Worm (Caenorhabditis elegans) whole organism, late embryonic: ENCODE measurements around the gene slcr-46.3.

ENCODE experiments used
- C08G9.2 ChIP-seq: sonication (generic microtip); optimal IDR thresholded peaks from 2 replicates; lab custom pipeline; 2016; ENCODE audit warnings: mild to moderate bottlenecking, missing genetic modification characterization, moderate library complexity, missing compliant biosample characterization
- F13H6.1 ChIP-seq: sonication (generic microtip); optimal IDR thresholded peaks from 2 replicates; lab custom pipeline; 2016; ENCODE audit warnings: missing genetic modification characterization, missing compliant biosample characterization
- K02D7.2 ChIP-seq: sonication (generic microtip); optimal IDR thresholded peaks from 2 replicates; lab custom pipeline; 2017; ENCODE audit warnings: mild to moderate bottlenecking, missing genetic modification characterization, missing compliant biosample characterization
- K09A11.1 ChIP-seq: sonication (generic microtip); optimal IDR thresholded peaks from 2 replicates; lab custom pipeline; 2017; ENCODE audit warnings: antibody characterized with exemption, mild to moderate bottlenecking, missing genetic modification characterization, missing compliant biosample characterization; ENCODE audit not compliant: insufficient read depth
- T23F11.4 ChIP-seq: fragments of 200-800 bp; sonication (Bioruptor generic); optimal IDR thresholded peaks from 2 replicates; lab custom pipeline; 2018; ENCODE audit warnings: mild to moderate bottlenecking, missing genetic modification characterization, missing compliant biosample characterization
- ama-1 ChIP-seq: fragments of 150-350 bp; optimal IDR thresholded peaks from 2 replicates; lab custom pipeline; 2014
- ceh-14 ChIP-seq: sonication (generic microtip); optimal IDR thresholded peaks from 2 replicates; lab custom pipeline; 2016; ENCODE audit warnings: missing genotype, missing genetic modification characterization, missing compliant biosample characterization
- ceh-18 ChIP-seq: sonication (generic microtip); optimal IDR thresholded peaks from 2 replicates; lab custom pipeline; 2016; ENCODE audit warnings: missing genetic modification characterization, missing compliant biosample characterization
- ceh-19 ChIP-seq: fragments of 200-800 bp; sonication (Bioruptor generic); optimal IDR thresholded peaks from 2 replicates; lab custom pipeline; 2018; ENCODE audit warnings: mild to moderate bottlenecking, missing genetic modification characterization, missing compliant biosample characterization
- ceh-22 ChIP-seq: sonication (generic microtip); optimal IDR thresholded peaks from 2 replicates; lab custom pipeline; 2017; ENCODE audit warnings: missing biosample characterization, missing genetic modification characterization
- ceh-30 ChIP-seq: fragments of 150-350 bp; optimal IDR thresholded peaks from 2 replicates; lab custom pipeline; 2014; ENCODE audit warnings: missing biosample characterization, missing genetic modification characterization
- ceh-45 ChIP-seq: fragments of 200-800 bp; sonication (Bioruptor generic); IDR thresholded peaks from 2 replicates; pipeline ENCODE4 v1.3.6; 2022; ENCODE audit warnings: missing genetic modification reagents, missing genetic modification characterization, missing compliant biosample characterization
- ceh-48 ChIP-seq: sonication (generic microtip); optimal IDR thresholded peaks from 2 replicates; lab custom pipeline; 2016; ENCODE audit warnings: missing genetic modification characterization, inconsistent platforms, missing compliant biosample characterization
- dve-1 ChIP-seq: sonication (generic microtip); optimal IDR thresholded peaks from 2 replicates; lab custom pipeline; 2017; ENCODE audit warnings: antibody characterized with exemption, mild to moderate bottlenecking, missing genetic modification characterization, missing compliant biosample characterization
- elt-2 ChIP-seq: sonication (generic microtip); optimal IDR thresholded peaks from 2 replicates; lab custom pipeline; 2016; ENCODE audit warnings: missing genetic modification reagents, missing genetic modification characterization, missing compliant biosample characterization
- ets-4 ChIP-seq: sonication (generic microtip); optimal IDR thresholded peaks from 2 replicates; lab custom pipeline; 2016; ENCODE audit warnings: missing genetic modification characterization, missing compliant biosample characterization
- fkh-10 ChIP-seq: fragments of 150-350 bp; optimal IDR thresholded peaks from 2 replicates; lab custom pipeline; 2014; ENCODE audit warnings: missing biosample characterization, missing genetic modification reagents, missing genetic modification characterization
- fkh-6 ChIP-seq: sonication (generic microtip); optimal IDR thresholded peaks from 2 replicates; lab custom pipeline; 2016; ENCODE audit warnings: missing genetic modification characterization, missing compliant biosample characterization
- gmeb-2 ChIP-seq: sonication (generic microtip); optimal IDR thresholded peaks from 2 replicates; lab custom pipeline; 2016; ENCODE audit warnings: missing genetic modification characterization, inconsistent platforms, missing compliant biosample characterization
- hlh-6 ChIP-seq: sonication (generic microtip); optimal IDR thresholded peaks from 2 replicates; lab custom pipeline; 2016; ENCODE audit warnings: missing genotype, missing genetic modification characterization, missing compliant biosample characterization
- lim-6 ChIP-seq: sonication (generic microtip); optimal IDR thresholded peaks from 2 replicates; lab custom pipeline; 2016; ENCODE audit warnings: missing genetic modification characterization, missing compliant biosample characterization
- lin-11 ChIP-seq: fragments of 200-800 bp; sonication (Bioruptor generic); optimal IDR thresholded peaks from 2 replicates; lab custom pipeline; 2018; ENCODE audit warnings: mild to moderate bottlenecking, missing genetic modification characterization, missing compliant biosample characterization
- madf-2 ChIP-seq: sonication (generic microtip); optimal IDR thresholded peaks from 2 replicates; lab custom pipeline; 2017; ENCODE audit warnings: missing genetic modification characterization, missing compliant biosample characterization
- mec-3 ChIP-seq: sonication (generic microtip); optimal IDR thresholded peaks from 2 replicates; lab custom pipeline; 2016; ENCODE audit warnings: borderline replicate concordance, missing genetic modification characterization, missing compliant biosample characterization
- nfya-1 ChIP-seq: sonication (generic microtip); optimal IDR thresholded peaks from 2 replicates; lab custom pipeline; 2017; ENCODE audit warnings: missing genetic modification characterization, mild to moderate bottlenecking, missing compliant biosample characterization, antibody characterized with exemption, moderate library complexity
- nhr-232 ChIP-seq: sonication (generic microtip); optimal IDR thresholded peaks from 2 replicates; lab custom pipeline; 2016; ENCODE audit warnings: missing genetic modification characterization, missing compliant biosample characterization
- odd-2 ChIP-seq: sonication (generic microtip); optimal IDR thresholded peaks from 2 replicates; lab custom pipeline; 2017; ENCODE audit warnings: antibody characterized with exemption, mild to moderate bottlenecking, missing genetic modification characterization, missing compliant biosample characterization
- pag-3 ChIP-seq: sonication (generic microtip); optimal IDR thresholded peaks from 2 replicates; lab custom pipeline; 2016; ENCODE audit warnings: missing compliant biosample characterization, missing genetic modification characterization, borderline replicate concordance
- pat-9 ChIP-seq: fragments of 200-800 bp; sonication (Bioruptor generic); optimal IDR thresholded peaks from 2 replicates; lab custom pipeline; 2018; ENCODE audit warnings: mild to moderate bottlenecking, missing genetic modification characterization, moderate library complexity, missing compliant biosample characterization
- pax-1 ChIP-seq: fragments of 150-350 bp; optimal IDR thresholded peaks from 2 replicates; lab custom pipeline; 2014; ENCODE audit warnings: missing biosample characterization, missing genetic modification characterization
- pros-1 ChIP-seq: fragments of 150-350 bp; optimal IDR thresholded peaks from 2 replicates; lab custom pipeline; 2014; ENCODE audit warnings: missing biosample characterization, missing genetic modification reagents, missing genetic modification characterization
- ref-2 ChIP-seq: sonication (generic microtip); optimal IDR thresholded peaks from 2 replicates; lab custom pipeline; 2016; ENCODE audit warnings: missing genetic modification characterization, missing compliant biosample characterization
- rnt-1 ChIP-seq: sonication (generic microtip); optimal IDR thresholded peaks from 2 replicates; lab custom pipeline; 2016; ENCODE audit warnings: missing genetic modification characterization, missing compliant biosample characterization
- sox-4 ChIP-seq: sonication (generic microtip); optimal IDR thresholded peaks from 2 replicates; lab custom pipeline; 2017; ENCODE audit warnings: mild to moderate bottlenecking, missing genetic modification characterization, inconsistent platforms, missing compliant biosample characterization
- syd-9 ChIP-seq: sonication (generic microtip); optimal IDR thresholded peaks from 2 replicates; lab custom pipeline; 2016; ENCODE audit warnings: mild to moderate bottlenecking, missing genetic modification characterization, moderate library complexity, missing compliant biosample characterization
- tbx-2 ChIP-seq: sonication (generic microtip); optimal IDR thresholded peaks from 2 replicates; lab custom pipeline; 2016; ENCODE audit warnings: missing genetic modification characterization, missing compliant biosample characterization
- unc-3 ChIP-seq, 2 experiments: fragments of 200-800 bp in 1 of 2; sonication (Bioruptor generic) in 1 of 2; sonication (generic microtip) in 1 of 2; conservative IDR thresholded peaks in 1 of 2; optimal IDR thresholded peaks in 1 of 2; 2 replicates each; pipeline versions ENCODE4 v1.3.6 to Lab custom; 2016 to 2022; ENCODE audit warnings: missing compliant biosample characterization in 2 of 2, missing genetic modification characterization in 2 of 2, missing genetic modification reagents in 1 of 2
- unc-86 ChIP-seq: sonication (generic microtip); optimal IDR thresholded peaks from 2 replicates; lab custom pipeline; 2016; ENCODE audit warnings: missing genetic modification characterization, missing compliant biosample characterization
- zip-5 ChIP-seq: sonication (generic microtip); optimal IDR thresholded peaks from 2 replicates; lab custom pipeline; 2016; ENCODE audit warnings: missing genetic modification characterization, missing compliant biosample characterization

Gene slcr-46.3

DNA sequence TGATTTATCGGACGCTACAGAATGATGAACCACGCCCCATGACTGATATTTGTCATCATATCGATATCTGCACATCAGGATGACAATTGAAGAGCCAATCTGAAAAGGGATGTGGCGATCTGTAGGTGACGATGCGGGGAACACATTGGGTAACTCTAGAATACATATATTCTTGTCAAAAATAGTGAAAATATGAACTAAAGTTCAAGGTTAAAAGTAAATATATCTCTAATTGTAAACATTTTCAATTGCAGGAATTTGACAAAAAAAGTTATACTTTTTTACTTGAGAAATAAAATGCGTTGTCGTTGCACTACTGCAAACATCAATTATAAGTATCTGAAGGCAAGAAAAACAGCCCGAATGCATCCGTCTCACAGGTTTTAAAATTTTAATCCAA lies 29.0 kb upstream of the slcr-46.3 start, which contains the start of gene F58E6.6:
Gene F58E6.6 (minus strand): TSS at position 101 of the 400 bp plus-strand sequence.
- no peak for TF ChIP-seq lim-6
- no peak for TF ChIP-seq pat-9 (tag; lab: Kevin White, UChicago)
- TF ChIP-seq odd-2 (tag; lab: Kevin White, UChicago) = no peak
- TF ChIP-seq ref-2 (tag; lab: Kevin White, UChicago) = no peak
- no peak for TF ChIP-seq fkh-6
- TF ChIP-seq ama-1 = no peak
- TF ChIP-seq K02D7.2 (tag; lab: Kevin White, UChicago) = no peak
- TF ChIP-seq pros-1 = no peak

ce11 chrV:9750308-9750707 lies 26.4 kb upstream of the slcr-46.3 start, which contains the start of gene F58E6.4:
Gene F58E6.4 (minus strand): TSS chrV:9750408.
- TF ChIP-seq lim-6 (no peak), zip-5 (tag; lab: Kevin White, UChicago) (no peak), ets-4 (tag; lab: Kevin White, UChicago) (no peak), T23F11.4 (GFP tag; lab: Kevin White, UChicago) (no peak), odd-2 (tag; lab: Kevin White, UChicago) (no peak), ama-1 (no peak), nhr-232 (no peak), ceh-19 (GFP tag; lab: Kevin White, UChicago) (no peak), ceh-45 (GFP tag; lab: Robert Waterston, UW) (no peak), ceh-18 (no peak), rnt-1 (tag; lab: Kevin White, UChicago) (no peak), unc-3 (GFP tag; conservative IDR thresholded peaks at IDR 0.05; lab: Robert Waterston, UW) (no peak), unc-3 (tag; optimal IDR thresholded peaks at IDR 0.05; lab: Kevin White, UChicago) (no peak), fkh-10 (GFP tag; lab: Kevin White, UChicago) (no peak), ref-2 (tag; lab: Kevin White, UChicago) (no peak), C08G9.2 (tag; lab: Kevin White, UChicago) (no peak), syd-9 (tag; lab: Kevin White, UChicago) (no peak), ceh-30 (tag; lab: Kevin White, UChicago) (no peak), pag-3 (tag; lab: Kevin White, UChicago) (no peak), madf-2 (tag; lab: Kevin White, UChicago) (no peak)

DNA sequence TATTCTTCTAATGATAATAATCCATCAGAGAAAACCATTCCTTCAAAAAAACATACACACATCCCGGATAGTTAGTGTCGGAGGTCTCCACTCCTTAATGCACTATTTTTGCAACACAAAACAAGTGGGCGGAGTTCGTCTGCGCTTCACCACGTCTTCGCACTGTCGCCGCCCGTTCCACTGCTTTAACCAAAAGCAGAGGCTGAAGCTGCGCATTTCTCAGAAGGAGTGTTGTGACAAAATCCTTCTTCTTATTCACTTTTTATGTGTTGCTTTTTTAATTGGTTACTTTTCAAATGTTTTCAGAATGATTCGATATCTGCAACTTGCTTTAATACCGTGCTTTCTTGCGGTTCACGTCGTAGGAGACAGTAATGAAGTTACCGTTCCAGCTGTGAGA lies 21.0 kb upstream of the slcr-46.3 start, which contains the start of gene F58E6.13:
Gene F58E6.13 (plus strand): TSS at position 301 of the 400 bp plus-strand sequence.
- TF ChIP-seq lin-11 (no peak), mec-3 (no peak), zip-5 (tag; lab: Kevin White, UChicago) (no peak), ceh-19 (GFP tag; lab: Kevin White, UChicago) (no peak), K09A11.1 (tag; lab: Kevin White, UChicago) (no peak)
- TF ChIP-seq, all 69 proteins: peak for 0

DNA sequence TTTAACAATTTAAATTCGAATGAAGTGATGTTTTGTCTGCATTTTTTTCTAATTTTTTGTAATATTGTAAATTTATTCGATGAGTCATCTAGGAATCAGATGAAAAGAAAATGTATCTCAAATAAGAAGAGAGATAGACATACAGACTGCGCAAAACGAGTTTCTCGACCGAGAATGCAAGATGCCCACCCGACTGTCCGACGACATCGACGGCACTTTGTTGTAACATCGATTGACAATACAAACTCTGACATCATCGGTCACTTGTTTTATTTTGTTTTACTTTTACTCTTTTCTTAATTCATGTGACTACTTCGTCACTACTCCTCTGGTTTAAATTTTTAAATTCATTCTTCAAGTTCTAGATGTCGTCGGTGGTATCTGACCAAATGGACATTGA lies 17.0 kb upstream of the slcr-46.3 start, which contains the start of gene sta-2:
Gene sta-2 (plus strand): TSS at position 349 of the 400 bp plus-strand sequence.
- no peak for TF ChIP-seq ceh-48 (tag; lab: Kevin White, UChicago)
- TF ChIP-seq ceh-19 (GFP tag; lab: Kevin White, UChicago) = no peak
- TF ChIP-seq dve-1 (tag; lab: Kevin White, UChicago) = no peak
- no peak for TF ChIP-seq nfya-1
- no peak for TF ChIP-seq pax-1 (tag; lab: Kevin White, UChicago)
- TF ChIP-seq ets-4 (tag; lab: Kevin White, UChicago) = no peak
- no peak for TF ChIP-seq ceh-30 (tag; lab: Kevin White, UChicago)
- no peak for TF ChIP-seq syd-9 (tag; lab: Kevin White, UChicago)
- TF ChIP-seq ceh-22 = no peak
- no peak for TF ChIP-seq sox-4 (tag; lab: Kevin White, UChicago)

DNA sequence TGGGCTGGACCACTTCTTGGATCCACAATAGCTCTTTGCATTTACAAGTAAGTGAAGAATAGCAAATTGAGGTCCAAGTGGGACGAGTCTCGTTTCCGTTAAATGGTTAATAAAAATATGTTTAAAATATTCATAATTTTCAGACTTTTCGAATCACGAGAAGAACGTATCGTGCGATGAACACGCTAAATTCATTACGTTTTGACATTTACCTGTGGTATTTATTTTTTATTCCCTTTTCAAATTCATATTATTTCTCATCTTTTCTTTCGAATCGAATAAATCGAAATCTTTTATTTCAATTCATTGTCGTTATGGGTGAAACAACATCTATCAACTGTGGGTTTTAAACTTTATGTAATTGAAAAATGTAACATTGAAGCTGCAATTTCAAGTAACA lies 15.5 kb upstream of the slcr-46.3 start, which contains the start of gene marc-1:
Gene marc-1 (plus strand): TSS at position 301 of the 400 bp plus-strand sequence.
- TF ChIP-seq elt-2 = no peak
- TF ChIP-seq unc-3 (GFP tag; conservative IDR thresholded peaks at IDR 0.05; lab: Robert Waterston, UW) = no peak
- no peak for TF ChIP-seq unc-3 (tag; optimal IDR thresholded peaks at IDR 0.05; lab: Kevin White, UChicago)
- TF ChIP-seq unc-86 (tag; lab: Kevin White, UChicago) = no peak
- TF ChIP-seq ets-4 (tag; lab: Kevin White, UChicago) = no peak
- no peak for TF ChIP-seq pax-1 (tag; lab: Kevin White, UChicago)
- TF ChIP-seq nhr-232 = no peak
- no peak for TF ChIP-seq F13H6.1
- TF ChIP-seq tbx-2 (tag; lab: Kevin White, UChicago) = no peak
- TF ChIP-seq ceh-14 (tag; lab: Kevin White, UChicago) = no peak
- TF ChIP-seq pat-9 (tag; lab: Kevin White, UChicago) = no peak
- no peak for TF ChIP-seq ceh-18
- no peak for TF ChIP-seq ceh-45 (GFP tag; lab: Robert Waterston, UW)
- no peak for TF ChIP-seq hlh-6
- no peak for TF ChIP-seq zip-5 (tag; lab: Kevin White, UChicago)
- no peak for TF ChIP-seq gmeb-2 (tag; lab: Kevin White, UChicago)
